Worm (Caenorhabditis elegans) whole organism, L3 larva: Measurements from ENCODE around the gene B0432.10.
"Not testable (repeated sequence)": the region's sequence is repeated elsewhere in the genome, so short reads cannot be mapped to it uniquely, and the experiment has no call there.

ENCODE experiments used
- ZK546.5 ChIP-seq: sonication (generic microtip); optimal IDR thresholded peaks from 2 replicates; lab custom pipeline; 2017; ENCODE audit warnings: missing biosample characterization, missing genetic modification characterization
- aly-2 ChIP-seq: fragments of 150-350 bp; optimal IDR thresholded peaks from 2 replicates; lab custom pipeline; 2014; ENCODE audit warnings: missing biosample characterization, missing genetic modification characterization
- ama-1 ChIP-seq: fragments of 150-350 bp; optimal IDR thresholded peaks from 2 replicates; lab custom pipeline; 2018
- ceh-28 ChIP-seq: fragments of 150-350 bp; optimal IDR thresholded peaks from 2 replicates; lab custom pipeline; 2014; ENCODE audit warnings: missing biosample characterization, missing genetic modification reagents, missing genetic modification characterization
- ceh-82 ChIP-seq: fragments of 150-350 bp; optimal IDR thresholded peaks from 2 replicates; lab custom pipeline; 2014; ENCODE audit warnings: missing biosample characterization, missing genetic modification characterization
- daf-12 ChIP-seq: fragments of 150-350 bp; optimal IDR thresholded peaks from 2 replicates; lab custom pipeline; 2014; ENCODE audit warnings: missing biosample characterization, missing genetic modification reagents, missing genetic modification characterization
- egl-5 ChIP-seq: fragments of 150-350 bp; optimal IDR thresholded peaks from 2 replicates; lab custom pipeline; 2017; ENCODE audit warnings: missing biosample characterization, missing genetic modification reagents, missing genetic modification characterization, inconsistent platforms
- elt-1 ChIP-seq: fragments of 150-350 bp; optimal IDR thresholded peaks from 2 replicates; lab custom pipeline; 2014; ENCODE audit warnings: missing biosample characterization, missing genetic modification characterization
- elt-2 ChIP-seq: sonication (generic microtip); optimal IDR thresholded peaks from 2 replicates; lab custom pipeline; 2016; ENCODE audit warnings: missing genetic modification reagents, mild to moderate bottlenecking, missing genetic modification characterization, missing compliant biosample characterization
- eor-1 ChIP-seq, 2 experiments: fragments of 150-350 bp; optimal IDR thresholded peaks; 2 replicates each; lab custom pipeline; 2014 to 2018; ENCODE audit warnings: missing biosample characterization in 2 of 2, missing genetic modification characterization in 2 of 2
- fkh-2 ChIP-seq: fragments of 150-350 bp; optimal IDR thresholded peaks from 2 replicates; lab custom pipeline; 2014; ENCODE audit warnings: missing biosample characterization, missing genetic modification reagents, missing genetic modification characterization
- fos-1 ChIP-seq: fragments of 150-350 bp; optimal IDR thresholded peaks from 2 replicates; lab custom pipeline; 2014; ENCODE audit warnings: missing biosample characterization, missing genetic modification characterization
- hmg-11 ChIP-seq: sonication (generic microtip); optimal IDR thresholded peaks from 2 replicates; lab custom pipeline; 2016; ENCODE audit warnings: missing genetic modification characterization, missing compliant biosample characterization
- jun-1 ChIP-seq: fragments of 150-350 bp; optimal IDR thresholded peaks from 2 replicates; lab custom pipeline; 2014; ENCODE audit warnings: missing biosample characterization, missing genetic modification reagents, missing genetic modification characterization
- lin-15B ChIP-seq: fragments of 150-350 bp; optimal IDR thresholded peaks from 2 replicates; lab custom pipeline; 2014; ENCODE audit warnings: missing biosample characterization, missing genetic modification characterization
- lin-39 ChIP-seq: fragments of 150-350 bp; optimal IDR thresholded peaks from 2 replicates; lab custom pipeline; 2018; ENCODE audit warnings: missing biosample characterization, missing genetic modification reagents, missing genetic modification characterization
- lsy-12 ChIP-seq: sonication (generic microtip); optimal IDR thresholded peaks from 2 replicates; lab custom pipeline; 2016; ENCODE audit warnings: mild to moderate bottlenecking, missing genetic modification characterization, missing compliant biosample characterization
- mdl-1 ChIP-seq: fragments of 150-350 bp; optimal IDR thresholded peaks from 2 replicates; lab custom pipeline; 2014; ENCODE audit warnings: missing biosample characterization, missing genetic modification characterization
- mml-1 ChIP-seq: fragments of 150-350 bp; sonication (generic microtip); optimal IDR thresholded peaks from 3 replicates; lab custom pipeline; 2014; ENCODE audit warnings: missing biosample characterization, missing genetic modification characterization
- nfya-1 ChIP-seq: sonication (generic microtip); optimal IDR thresholded peaks from 2 replicates; lab custom pipeline; 2017; ENCODE audit warnings: missing genetic modification characterization, mild to moderate bottlenecking, missing compliant biosample characterization, antibody characterized with exemption, moderate library complexity; ENCODE audit not compliant: insufficient read depth
- nhr-11 ChIP-seq: fragments of 150-350 bp; optimal IDR thresholded peaks from 2 replicates; lab custom pipeline; 2014; ENCODE audit warnings: missing biosample characterization, missing genetic modification characterization
- nhr-12 ChIP-seq: fragments of 150-350 bp; optimal IDR thresholded peaks from 2 replicates; lab custom pipeline; 2014; ENCODE audit warnings: missing biosample characterization, missing genetic modification characterization
- nhr-23 ChIP-seq: fragments of 150-350 bp; optimal IDR thresholded peaks from 2 replicates; lab custom pipeline; 2014; ENCODE audit warnings: missing biosample characterization, missing genetic modification reagents, missing genetic modification characterization
- nhr-237 ChIP-seq: fragments of 150-350 bp; optimal IDR thresholded peaks from 2 replicates; lab custom pipeline; 2014; ENCODE audit warnings: missing biosample characterization, missing genetic modification characterization
- nhr-43 ChIP-seq: sonication (generic microtip); optimal IDR thresholded peaks from 2 replicates; lab custom pipeline; 2016; ENCODE audit warnings: mild to moderate bottlenecking, missing genetic modification characterization, missing compliant biosample characterization; ENCODE audit not compliant: poor library complexity, severe bottlenecking
- pha-4 ChIP-seq: fragments of 150-350 bp; optimal IDR thresholded peaks from 2 replicates; lab custom pipeline; 2014; ENCODE audit warnings: missing biosample characterization, missing genetic modification reagents, missing genetic modification characterization
- skn-1 ChIP-seq: fragments of 150-350 bp; optimal IDR thresholded peaks from 2 replicates; lab custom pipeline; 2014; ENCODE audit warnings: missing biosample characterization, missing genetic modification characterization
- snpc-4 ChIP-seq: fragments of 150-350 bp; optimal IDR thresholded peaks from 2 replicates; lab custom pipeline; 2014; ENCODE audit warnings: missing biosample characterization, missing genetic modification characterization
- unc-62 ChIP-seq: fragments of 150-350 bp; sonication (generic microtip); optimal IDR thresholded peaks from 4 replicates; lab custom pipeline; 2014; ENCODE audit warnings: missing biosample characterization, missing genetic modification reagents, missing genetic modification characterization
- zag-1 ChIP-seq: fragments of 150-350 bp; optimal IDR thresholded peaks from 2 replicates; lab custom pipeline; 2014; ENCODE audit warnings: missing biosample characterization, missing genetic modification characterization
- ztf-11 ChIP-seq: fragments of 150-350 bp; optimal IDR thresholded peaks from 2 replicates; lab custom pipeline; 2014; ENCODE audit warnings: missing biosample characterization, missing genetic modification characterization

Gene B0432.10

ce11 chrII:321183-321582 lies 35.1 kb upstream of the B0432.10 start:
- TF ChIP-seq unc-62 (GFP tag; lab: Kevin White, UChicago) (no peak), nhr-43 (tag; lab: Kevin White, UChicago) (no peak)

DNA sequence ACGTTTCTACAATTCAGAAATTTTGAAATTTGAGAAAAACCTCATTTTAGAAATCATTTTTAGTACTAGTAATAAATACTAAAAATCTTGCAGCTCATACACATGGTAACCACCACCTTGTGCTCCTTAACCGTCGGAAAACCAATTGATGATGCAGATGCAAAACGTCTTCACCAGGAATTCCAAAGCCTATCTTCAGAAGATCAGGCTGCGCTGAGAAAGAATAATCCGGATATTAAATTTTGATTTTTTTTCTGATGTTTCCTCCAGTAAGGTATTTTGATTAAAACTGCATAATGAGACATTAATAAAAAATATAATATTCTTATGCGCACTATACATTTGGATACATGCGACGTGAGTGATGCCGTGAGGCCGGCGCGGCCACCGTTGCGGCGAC lies 34.7 kb upstream of the B0432.10 start:
- TF ChIP-seq egl-5 (tag; lab: Kevin White, UChicago) (no peak), snpc-4 (no peak), lsy-12 (tag; lab: Kevin White, UChicago) (no peak), ZK546.5 (tag; lab: Kevin White, UChicago) (no peak), ama-1 (lab: Kevin White, UChicago) (no peak), fkh-2 (no peak), nhr-43 (tag; lab: Kevin White, UChicago) (no peak), ztf-11 (no peak)

DNA sequence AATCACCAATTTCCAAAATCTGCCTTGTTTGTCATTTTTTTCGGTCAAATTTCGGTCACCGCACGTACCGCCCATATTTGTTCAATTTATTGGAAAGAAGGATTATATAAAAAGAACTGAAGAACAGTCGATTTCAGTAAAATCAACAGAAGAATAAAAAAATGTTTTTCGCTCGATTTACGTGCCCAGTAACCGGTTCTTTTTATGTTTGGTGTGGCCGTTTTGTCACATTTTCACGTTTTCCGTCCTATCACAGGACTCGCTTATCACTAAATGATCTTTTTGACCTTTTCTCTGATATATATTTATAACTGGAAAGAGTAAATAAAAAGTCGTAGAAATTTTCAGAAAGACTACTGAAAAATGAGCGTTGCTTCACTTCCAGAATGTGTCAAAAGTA lies 33.4 kb upstream of the B0432.10 start, which contains the start of gene far-7:
Gene far-7, plus strand, starts transcription at position 331 of the 400 bp plus-strand sequence.
- peak; percentile 56 for TF ChIP-seq ama-1 (lab: Kevin White, UChicago)
- TF ChIP-seq ceh-28 (tag; lab: Kevin White, UChicago), result no peak
- TF ChIP-seq lin-15B (tag; lab: Kevin White, UChicago), result no peak

ce11 chrII:313540-313939 lies 27.5 kb upstream of the B0432.10 start:
- TF ChIP-seq nhr-12 (no peak), mdl-1 (no peak), unc-62 (GFP tag; lab: Kevin White, UChicago) (no peak), nfya-1 (tag; lab: Kevin White, UChicago) (peak; percentile 31), skn-1 (no peak), lin-39 (tag; lab: Kevin White, UChicago) (peak; percentile 57)

DNA sequence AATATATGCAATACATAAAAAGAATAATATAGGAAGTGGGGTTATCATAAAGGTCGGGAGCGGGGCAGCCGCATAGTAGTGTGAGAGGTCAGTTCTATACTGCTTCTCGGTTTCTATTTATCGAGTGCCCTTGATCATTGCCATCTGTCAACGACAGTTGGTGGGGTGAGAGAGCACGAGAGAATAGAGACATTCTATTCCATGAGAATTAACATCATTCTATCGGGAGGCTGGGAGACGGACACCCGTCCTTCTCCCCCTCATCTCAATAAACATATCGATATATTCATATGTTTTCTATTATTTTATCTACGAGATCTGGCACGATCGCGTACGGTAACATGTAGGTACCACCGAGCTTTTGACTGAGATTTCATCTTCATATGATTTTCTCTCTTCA lies 26.0 kb upstream of the B0432.10 start, which contains the start of gene mps-2:
Gene mps-2, minus strand, starts transcription at position 101 of the 400 bp plus-strand sequence.
- not testable (repeated sequence) for TF ChIP-seq daf-12; elt-2 (tag; lab: Kevin White, UChicago); mdl-1

- TF ChIP-seq aly-2 (tag; lab: Kevin White, UChicago) (no peak), elt-1 (tag; lab: Kevin White, UChicago) (no peak), fkh-2 (no peak), eor-1 (tag; optimal IDR thresholded peaks at IDR 0.05; lab: Kevin White, UChicago) (no peak), ZK546.5 (tag; lab: Kevin White, UChicago) (no peak), fos-1 (tag; lab: Kevin White, UChicago) (no peak), mml-1 (tag; lab: Kevin White, UChicago) (no peak), nhr-23 (tag; lab: Kevin White, UChicago) (no peak), ceh-82 (tag; lab: Kevin White, UChicago) (no peak), jun-1 (tag; lab: Kevin White, UChicago) (no peak), zag-1 (tag; lab: Kevin White, UChicago) (no peak), nhr-237 (no peak), nfya-1 (tag; lab: Kevin White, UChicago) (no peak), nhr-43 (tag; lab: Kevin White, UChicago) (no peak), pha-4 (no peak), lin-39 (tag; lab: Kevin White, UChicago) (no peak), ama-1 (lab: Kevin White, UChicago) (no peak), lin-15B (tag; lab: Kevin White, UChicago) (no peak), ztf-11 (no peak)
Observed at ce11 chrII:307154-307553, 21.1 kb upstream of the B0432.10 start, which contains the start of gene K01A2.4. Gene K01A2.4 (plus strand): TSS chrII:307454.

DNA sequence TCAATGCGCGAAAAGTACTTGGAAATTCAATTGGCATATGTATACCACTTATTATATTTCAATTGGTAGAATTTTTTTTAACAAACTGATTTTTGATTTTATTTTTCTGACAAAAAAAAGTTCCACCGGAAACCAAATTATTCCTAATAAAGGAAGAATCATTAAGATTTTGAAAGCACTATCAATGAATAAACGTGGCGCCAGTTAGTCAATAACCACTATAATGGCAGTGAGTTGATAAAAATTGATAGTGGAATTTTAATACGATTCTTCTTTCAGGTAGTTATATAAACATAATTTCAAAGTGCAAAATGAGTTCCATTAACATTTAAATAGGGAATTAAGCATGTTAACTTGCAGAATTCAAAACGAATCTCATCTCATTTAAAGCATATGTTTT lies 19.6 kb upstream of the B0432.10 start, which contains the start of gene col-69:
Gene col-69, minus strand, starts transcription at position 101 of the 400 bp plus-strand sequence.
- TF ChIP-seq ceh-82 (tag; lab: Kevin White, UChicago) (no peak), mdl-1 (no peak), elt-2 (tag; lab: Kevin White, UChicago) (peak; percentile 15), hmg-11 (tag; lab: Kevin White, UChicago) (no peak), nhr-11 (tag; lab: Kevin White, UChicago) (no peak)
